Worm (Caenorhabditis elegans): Measurements from ENCODE around the gene ZK177.9.

ZK177.9 gene

ce11 chrII:5556431-5556830 is 38.9 kb upstream of the ZK177.9 start, which contains the start of gene ins-11:
Gene ins-11 (plus strand): TSS chrII:5556731.
- TF ChIP-seq sptf-1 (tag; optimal IDR thresholded peaks at IDR 0.05) (no peak), mef-2 (tag; optimal IDR thresholded peaks at IDR 0.05) (no peak), C16A3.4 (tag; optimal IDR thresholded peaks at IDR 0.05) (no peak), blmp-1 (tag; optimal IDR thresholded peaks at IDR 0.05) (no peak), lsy-2 (tag; optimal IDR thresholded peaks at IDR 0.05) (no peak), unc-98 (GFP tag; IDR thresholded peaks at IDR 0.05) (no peak), nhr-12 (tag; optimal IDR thresholded peaks at IDR 0.05) (no peak), ceh-90 (tag; optimal IDR thresholded peaks at IDR 0.05) (no peak), mep-1 (tag; optimal IDR thresholded peaks at IDR 0.05) (no peak), nhr-84 (tag; optimal IDR thresholded peaks at IDR 0.05) (no peak), nhr-11 (tag; optimal IDR thresholded peaks at IDR 0.05) (no peak), dsc-1 (tag; optimal IDR thresholded peaks at IDR 0.05) (no peak), F16B12.6 (tag; optimal IDR thresholded peaks at IDR 0.05) (no peak), xbp-1 (tag; optimal IDR thresholded peaks at IDR 0.05) (no peak), ceh-88 (GFP tag; IDR thresholded peaks at IDR 0.05) (no peak)

ce11 chrII:5555522-5555921 is 38.0 kb upstream of the ZK177.9 start:
- TF ChIP-seq ceh-63 (GFP tag; optimal IDR thresholded peaks at IDR 0.05), result no peak
- TF ChIP-seq efl-1 (optimal IDR thresholded peaks at IDR 0.05), result no peak
- TF ChIP-seq efl-1 (GFP tag; optimal IDR thresholded peaks at IDR 0.05 in 1 of 2), result peak in 1 of 2 experiments; percentile 76
- no peak for TF ChIP-seq sup-37 (GFP tag; optimal IDR thresholded peaks at IDR 0.05)
- peak; percentile 66 for TF ChIP-seq elt-2 (tag; optimal IDR thresholded peaks at IDR 0.05)

ce11 chrII:5554788-5555187 is 37.2 kb upstream of the ZK177.9 start:
- TF ChIP-seq egl-13 (tag; optimal IDR thresholded peaks at IDR 0.05) (no peak), isw-1 (GFP tag; IDR thresholded peaks at IDR 0.05) (no peak), fkh-8 (tag; optimal IDR thresholded peaks at IDR 0.05) (no peak), ces-1 (GFP tag; optimal IDR thresholded peaks at IDR 0.05) (no peak), grh-1 (GFP tag; IDR thresholded peaks at IDR 0.05) (no peak), aly-2 (tag; optimal IDR thresholded peaks at IDR 0.05) (no peak), efl-1 (optimal IDR thresholded peaks at IDR 0.05) (no peak), efl-1 (GFP tag; optimal IDR thresholded peaks at IDR 0.05 in 1 of 2) (no peak), mep-1 (tag; optimal IDR thresholded peaks at IDR 0.05) (no peak), ama-1 (optimal IDR thresholded peaks at IDR 0.05) (no peak), rnt-1 (tag; optimal IDR thresholded peaks at IDR 0.05) (no peak), hlh-17 (GFP tag; optimal IDR thresholded peaks at IDR 0.05; ENCODE audit: borderline replicate concordance) (no peak), unc-30 (tag; optimal IDR thresholded peaks at IDR 0.05) (no peak), zip-4 (GFP tag; optimal IDR thresholded peaks at IDR 0.05) (no peak), tbx-2 (tag; optimal IDR thresholded peaks at IDR 0.05) (no peak), lin-35 (GFP tag; optimal IDR thresholded peaks at IDR 0.05) (no peak), pax-3 (tag; optimal IDR thresholded peaks at IDR 0.05) (no peak)

ce11 chrII:5554317-5554716 is 36.8 kb upstream of the ZK177.9 start, which contains the start of gene ins-12:
Gene ins-12 (plus strand): TSS chrII:5554617.
- no peak for TF ChIP-seq hlh-17 (GFP tag; optimal IDR thresholded peaks at IDR 0.05; ENCODE audit: borderline replicate concordance)
- no peak for TF ChIP-seq unc-30 (tag; optimal IDR thresholded peaks at IDR 0.05)
- TF ChIP-seq nhr-11 (tag; optimal IDR thresholded peaks at IDR 0.05), result no peak
- TF ChIP-seq F16B12.6 (tag; optimal IDR thresholded peaks at IDR 0.05), result no peak
- TF ChIP-seq xbp-1 (tag; optimal IDR thresholded peaks at IDR 0.05), result no peak
- no peak for TF ChIP-seq hpl-2 (GFP tag; optimal IDR thresholded peaks at IDR 0.05)
- no peak for TF ChIP-seq pqm-1 (tag; optimal IDR thresholded peaks at IDR 0.05)
- TF ChIP-seq aha-1 (tag; optimal IDR thresholded peaks at IDR 0.05), result no peak
- TF ChIP-seq ztf-11 (tag; optimal IDR thresholded peaks at IDR 0.05), result no peak
- TF ChIP-seq efl-3 (GFP tag; optimal IDR thresholded peaks at IDR 0.05), result no peak
